Fruit fly (Drosophila melanogaster) whole organism, embryonic: ENCODE results near the gene CG11267.

Experiments used
- Blimp-1 ChIP-seq: fragments of 200-800 bp; sonication (Bioruptor generic); optimal IDR thresholded peaks from 3 replicates; lab custom pipeline; 2018; ENCODE audit warnings: missing biosample characterization, missing genetic modification characterization, mild to moderate bottlenecking, moderate library complexity, missing genetic modification reagents
- Bteb2 ChIP-seq: fragments of 200-800 bp; sonication (Bioruptor generic); optimal IDR thresholded peaks from 2 replicates; lab custom pipeline; 2016; ENCODE audit warnings: missing biosample characterization, missing genetic modification characterization
- CG10147 ChIP-seq: fragments of 200-800 bp; sonication (Bioruptor generic); optimal IDR thresholded peaks from 2 replicates; lab custom pipeline; 2019; ENCODE audit warnings: missing biosample characterization, mild to moderate bottlenecking, missing genetic modification characterization, moderate library complexity
- CG10654 ChIP-seq: fragments of 200-800 bp; sonication (Bioruptor generic); optimal IDR thresholded peaks from 2 replicates; lab custom pipeline; 2016; ENCODE audit warnings: missing biosample characterization, missing genetic modification characterization
- CG11560 ChIP-seq: fragments of 200-800 bp; sonication (Bioruptor generic); IDR thresholded peaks from 3 replicates; pipeline ENCODE4 v1.3.6; 2022; ENCODE audit warnings: missing biosample characterization, missing genetic modification characterization
- CG14710 ChIP-seq: fragments of 200-800 bp; sonication (Bioruptor generic); optimal IDR thresholded peaks from 3 replicates; lab custom pipeline; 2019; ENCODE audit warnings: missing biosample characterization, mild to moderate bottlenecking, missing genetic modification characterization, moderate library complexity
- CG14860 ChIP-seq: fragments of 200-800 bp; sonication (Bioruptor generic); IDR thresholded peaks from 3 replicates; pipeline ENCODE4 v1.3.6; 2022; ENCODE audit warnings: missing biosample characterization, missing genetic modification characterization; ENCODE audit not compliant: partially characterized antibody
- CG15073 ChIP-seq: fragments of 200-800 bp; sonication (Bioruptor generic); optimal IDR thresholded peaks from 2 replicates; lab custom pipeline; 2016; ENCODE audit warnings: missing biosample characterization, missing genetic modification characterization
- CG1529 ChIP-seq: fragments of 200-800 bp; sonication (Bioruptor generic); optimal IDR thresholded peaks from 3 replicates; lab custom pipeline; 2018; ENCODE audit warnings: missing biosample characterization, missing genetic modification characterization
- CG16779 ChIP-seq: fragments of 200-800 bp; sonication (Bioruptor generic); IDR thresholded peaks from 2 replicates; pipeline ENCODE4 v1.3.6; 2022; ENCODE audit warnings: missing biosample characterization, missing genetic modification characterization
- CG16863 ChIP-seq: fragments of 200-800 bp; sonication (Bioruptor generic); optimal IDR thresholded peaks from 3 replicates; lab custom pipeline; 2016; ENCODE audit warnings: missing biosample characterization, missing genetic modification characterization
- CG17328 ChIP-seq: fragments of 200-800 bp; sonication (Bioruptor generic); IDR thresholded peaks from 2 replicates; pipeline ENCODE4 v1.3.6; 2022; ENCODE audit warnings: missing biosample characterization, missing genetic modification characterization
- CG2202 ChIP-seq: fragments of 200-800 bp; sonication (Bioruptor generic); optimal IDR thresholded peaks from 2 replicates; lab custom pipeline; 2018; ENCODE audit warnings: missing biosample characterization, mild to moderate bottlenecking, missing genetic modification characterization
- CG32772 ChIP-seq: fragments of 200-800 bp; sonication (Bioruptor generic); IDR thresholded peaks from 2 replicates; pipeline ENCODE4 v1.3.6; 2022; ENCODE audit warnings: missing biosample characterization, missing genetic modification characterization
- CG4282 ChIP-seq: fragments of 200-800 bp; sonication (Bioruptor generic); optimal IDR thresholded peaks from 2 replicates; lab custom pipeline; 2016; ENCODE audit warnings: missing biosample characterization, missing genetic modification characterization
- CG4404 ChIP-seq: fragments of 200-800 bp; sonication (Bioruptor generic); IDR thresholded peaks from 2 replicates; pipeline ENCODE4 v1.3.6; 2022; ENCODE audit warnings: missing biosample characterization, missing genetic modification characterization
- CG6689 ChIP-seq: fragments of 200-800 bp; sonication (Bioruptor generic); IDR thresholded peaks from 2 replicates; pipeline ENCODE4 v1.3.6; 2022; ENCODE audit warnings: missing biosample characterization, missing genetic modification characterization
- CG8359 ChIP-seq: fragments of 200-800 bp; sonication (Bioruptor generic); optimal IDR thresholded peaks from 2 replicates; lab custom pipeline; 2017; ENCODE audit warnings: missing biosample characterization, mild to moderate bottlenecking, missing genetic modification characterization, borderline replicate concordance
- CrebB ChIP-seq: fragments of 200-800 bp; sonication (Bioruptor generic); optimal IDR thresholded peaks from 3 replicates; lab custom pipeline; 2018; ENCODE audit warnings: missing biosample characterization, mild to moderate bottlenecking, missing genetic modification characterization
- HLH3B ChIP-seq: fragments of 200-800 bp; sonication (Bioruptor generic); IDR thresholded peaks from 2 replicates; pipeline ENCODE4 v1.3.6; 2022; ENCODE audit warnings: missing biosample characterization, missing genetic modification characterization
- Hand ChIP-seq: fragments of 200-800 bp; sonication (Bioruptor generic); optimal IDR thresholded peaks from 2 replicates; lab custom pipeline; 2017; ENCODE audit warnings: mild to moderate bottlenecking, missing biosample characterization, missing genetic modification reagents, missing genetic modification characterization
- Hr78 ChIP-seq, 2 experiments: fragments of 200-800 bp in 1 of 2; fragments of >200 bp in 1 of 2; sonication (Bioruptor generic) in 1 of 2; optimal IDR thresholded peaks; 2 replicates each; lab custom pipeline; 2017 to 2019; ENCODE audit warnings: missing biosample characterization in 2 of 2, missing genetic modification characterization in 2 of 2, mild to moderate bottlenecking in 1 of 2, moderate library complexity in 1 of 2
- Lhr ChIP-seq: fragments of 200-800 bp; sonication (Bioruptor generic); optimal IDR thresholded peaks from 3 replicates; lab custom pipeline; 2017; ENCODE audit warnings: mild to moderate bottlenecking, missing biosample characterization, missing genetic modification reagents, missing genetic modification characterization
- Lpt ChIP-seq: fragments of >200 bp; optimal IDR thresholded peaks from 2 replicates; lab custom pipeline; 2018; ENCODE audit warnings: missing biosample characterization, missing genetic modification characterization
- MESR4 ChIP-seq: fragments of 200-800 bp; sonication (Bioruptor generic); optimal IDR thresholded peaks from 2 replicates; lab custom pipeline; 2018; ENCODE audit warnings: missing biosample characterization, mild to moderate bottlenecking, missing genetic modification characterization, moderate library complexity
- Mes4 ChIP-seq: fragments of 200-800 bp; sonication (Bioruptor generic); optimal IDR thresholded peaks from 2 replicates; lab custom pipeline; 2016; ENCODE audit warnings: missing biosample characterization, missing genetic modification characterization
- Mrtf ChIP-seq: fragments of 200-800 bp; sonication (Bioruptor generic); IDR thresholded peaks from 3 replicates; pipeline ENCODE4 v1.3.6; 2022; ENCODE audit warnings: missing biosample characterization, missing genetic modification characterization
- NC2α ChIP-seq: fragments of 200-800 bp; sonication (Bioruptor generic); optimal IDR thresholded peaks from 2 replicates; lab custom pipeline; 2016; ENCODE audit warnings: missing biosample characterization, missing genetic modification characterization
- Neu2 ChIP-seq: fragments of 200-800 bp; sonication (Bioruptor generic); optimal IDR thresholded peaks from 3 replicates; lab custom pipeline; 2016; ENCODE audit warnings: missing biosample characterization, missing genetic modification characterization, borderline replicate concordance
- Sin3A ChIP-seq: fragments of >200 bp; optimal IDR thresholded peaks from 2 replicates; lab custom pipeline; 2018
- Vsx1 ChIP-seq: fragments of 200-800 bp; sonication (Bioruptor generic); optimal IDR thresholded peaks from 2 replicates; lab custom pipeline; 2017; ENCODE audit warnings: missing biosample characterization, mild to moderate bottlenecking, missing genetic modification characterization, missing genetic modification reagents
- abd-A ChIP-seq: fragments of 200-800 bp; sonication (Bioruptor generic); optimal IDR thresholded peaks from 3 replicates; lab custom pipeline; 2019; ENCODE audit warnings: missing biosample characterization, mild to moderate bottlenecking, missing genetic modification characterization, moderate library complexity
- bowl ChIP-seq: fragments of 200-800 bp; sonication (Bioruptor generic); IDR thresholded peaks from 2 replicates; pipeline ENCODE4 v1.3.6; 2022; ENCODE audit warnings: missing biosample characterization, missing genetic modification characterization
- chif ChIP-seq, 2 experiments: fragments of 200-800 bp; sonication (Bioruptor generic); optimal IDR thresholded peaks; 3 replicates each; lab custom pipeline; 2016; ENCODE audit warnings: missing biosample characterization in 2 of 2, missing genetic modification characterization in 2 of 2
- danr ChIP-seq: fragments of 200-800 bp; sonication (Bioruptor generic); IDR thresholded peaks from 2 replicates; pipeline ENCODE4 v1.3.6; 2022; ENCODE audit warnings: missing biosample characterization, missing genetic modification characterization
- dmrt11E ChIP-seq: fragments of 200-800 bp; sonication (Bioruptor generic); optimal IDR thresholded peaks from 3 replicates; lab custom pipeline; 2018; ENCODE audit warnings: missing biosample characterization, mild to moderate bottlenecking, missing genetic modification characterization, moderate library complexity
- fru ChIP-seq: fragments of >200 bp; optimal IDR thresholded peaks from 2 replicates; lab custom pipeline; 2017
- mirr ChIP-seq: fragments of 200-800 bp; sonication (Bioruptor generic); optimal IDR thresholded peaks from 3 replicates; lab custom pipeline; 2018; ENCODE audit warnings: missing biosample characterization, mild to moderate bottlenecking, missing genetic modification characterization
- nau ChIP-seq: fragments of 200-800 bp; sonication (Bioruptor generic); optimal IDR thresholded peaks from 3 replicates; lab custom pipeline; 2017; ENCODE audit warnings: missing biosample characterization, mild to moderate bottlenecking, missing genetic modification characterization, missing genetic modification reagents
- nom ChIP-seq: fragments of 200-800 bp; sonication (Bioruptor generic); optimal IDR thresholded peaks from 2 replicates; lab custom pipeline; 2017; ENCODE audit warnings: missing biosample characterization, missing genetic modification characterization, mild to moderate bottlenecking, moderate library complexity, missing genetic modification reagents
- odd ChIP-seq: fragments of 200-800 bp; sonication (Bioruptor generic); optimal IDR thresholded peaks from 2 replicates; lab custom pipeline; 2017; ENCODE audit warnings: missing biosample characterization, mild to moderate bottlenecking, missing genetic modification characterization
- onecut ChIP-seq: fragments of 200-800 bp; sonication (Bioruptor generic); IDR thresholded peaks from 2 replicates; pipeline ENCODE4 v1.3.6; 2022; ENCODE audit warnings: missing biosample characterization, missing genetic modification characterization
- otp ChIP-seq: fragments of 200-800 bp; sonication (Bioruptor generic); IDR thresholded peaks from 3 replicates; pipeline ENCODE4, ENCODE4 v1.3.6; 2022; ENCODE audit warnings: missing biosample characterization, missing genetic modification characterization
- pita ChIP-seq: fragments of 200-800 bp; sonication (Bioruptor generic); optimal IDR thresholded peaks from 2 replicates; lab custom pipeline; 2017; ENCODE audit warnings: missing biosample characterization, mild to moderate bottlenecking, missing genetic modification characterization
- ro ChIP-seq: fragments of 200-800 bp; sonication (Bioruptor generic); IDR thresholded peaks from 2 replicates; pipeline ENCODE4 v1.3.6; 2022; ENCODE audit warnings: missing biosample characterization, missing genetic modification characterization
- shn ChIP-seq: fragments of 200-800 bp; sonication (Bioruptor generic); optimal IDR thresholded peaks from 3 replicates; lab custom pipeline; 2016; ENCODE audit warnings: missing biosample characterization, missing genetic modification characterization
- sob ChIP-seq: fragments of 200-800 bp; sonication (Bioruptor generic); IDR thresholded peaks from 2 replicates; pipeline ENCODE4 v1.3.6; 2022; ENCODE audit warnings: missing biosample characterization, missing genetic modification characterization
- tgo ChIP-seq: fragments of 200-800 bp; sonication (Bioruptor generic); IDR thresholded peaks from 3 replicates; pipeline ENCODE4 v1.3.6; 2022; ENCODE audit warnings: missing biosample characterization, missing genetic modification characterization
- vvl ChIP-seq: fragments of 200-800 bp; sonication (Bioruptor generic); IDR thresholded peaks from 2 replicates; pipeline ENCODE4 v1.3.6; 2022; ENCODE audit warnings: missing biosample characterization, missing genetic modification characterization
- wdn ChIP-seq: fragments of 200-800 bp; sonication (Bioruptor generic); IDR thresholded peaks from 2 replicates; pipeline ENCODE4 v1.3.6; 2022; ENCODE audit warnings: missing biosample characterization, missing genetic modification characterization
- yki ChIP-seq: fragments of >200 bp; optimal IDR thresholded peaks from 3 replicates; lab custom pipeline; 2018

Gene CG11267

DNA sequence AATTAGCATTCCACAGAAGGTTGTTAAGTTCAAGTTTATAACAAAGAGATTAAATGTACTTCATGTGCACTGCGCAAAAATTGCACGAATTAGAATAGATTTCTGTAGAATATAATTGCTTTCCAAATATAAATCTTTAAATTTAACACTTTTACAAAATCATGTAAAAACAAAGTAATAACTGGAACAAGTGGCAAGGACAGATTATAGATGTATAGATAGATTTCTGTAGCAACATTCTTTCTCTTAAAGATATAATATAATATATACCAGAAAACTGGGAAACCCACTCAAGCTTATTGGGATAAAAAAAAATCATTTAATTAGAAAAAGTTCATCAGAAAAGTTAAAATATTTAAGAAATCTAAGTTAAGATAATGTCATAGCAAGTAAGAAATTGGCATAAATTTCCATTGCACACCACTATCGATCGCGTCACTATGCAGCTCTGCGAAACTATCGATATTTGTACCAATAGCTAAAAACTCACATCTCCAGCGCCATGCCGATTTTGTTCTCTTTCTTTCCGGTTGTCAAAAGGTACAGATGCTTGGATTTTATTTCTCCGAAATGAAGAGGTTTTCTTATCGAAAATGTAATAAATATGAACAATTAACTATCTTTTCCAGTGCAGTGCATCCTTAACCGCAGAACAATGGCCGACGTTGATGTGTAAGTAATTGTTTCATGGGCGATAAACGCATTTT is 7.2 kb downstream of the CG11267 start, which contains the start of gene RpS12 (continued):
- TF ChIP-seq Neu2 (GFP tag; lab: Kevin White, UChicago) (peak; percentile 21), nau (GFP tag; lab: Kevin White, UChicago) (peak; percentile 81), Bteb2 (GFP tag; lab: Kevin White, UChicago) (peak; percentile 60), Mes4 (GFP tag; lab: Kevin White, UChicago) (peak; percentile 86), CG17328 (peak; percentile 83), CrebB (tag; lab: Kevin White, UChicago) (peak; percentile 83), wdn (peak; percentile 57), pita (GFP tag; lab: Kevin White, UChicago) (no peak), Lpt (GFP tag; lab: Kevin White, UChicago) (no peak), Hr78 (GFP tag; optimal IDR thresholded peaks at IDR 0.05; lab: Kevin White, UChicago) (no peak), odd (GFP tag; lab: Kevin White, UChicago) (peak; percentile 79), CG15073 (no peak), CG14710 (tag; lab: Kevin White, UChicago) (peak; percentile 73), abd-A (peak; percentile 28), CG6689 (GFP tag; lab: Robert Waterston, UW) (peak; percentile 36; the same call in 1 of the 2 replicates), vvl (GFP tag; lab: Robert Waterston, UW) (peak; percentile 78), sob (GFP tag; lab: Robert Waterston, UW) (peak; percentile 88), Sin3A (lab: Kevin White, UChicago) (no peak), CG10147 (GFP tag; lab: Kevin White, UChicago) (peak; percentile 28), CG8359 (GFP tag; lab: Kevin White, UChicago) (peak; percentile 55), CG1529 (GFP tag; lab: Kevin White, UChicago) (peak; percentile 2), CG16779 (GFP tag; lab: Robert Waterston, UW) (peak; percentile 69), danr (GFP tag; lab: Robert Waterston, UW) (no peak), CG4282 (GFP tag; lab: Kevin White, UChicago) (peak; percentile 62), tgo (peak; percentile 55), HLH3B (GFP tag; lab: Robert Waterston, UW) (peak; percentile 60), onecut (GFP tag; lab: Robert Waterston, UW) (peak; percentile 83), mirr (GFP tag; lab: Kevin White, UChicago) (peak; percentile 86), CG4404 (GFP tag; lab: Robert Waterston, UW) (peak; percentile 28), CG14860 (GFP tag; lab: Robert Waterston, UW) (peak; percentile 49), shn (GFP tag; lab: Kevin White, UChicago) (peak; percentile 83), CG11560 (tag; lab: Robert Waterston, UW) (no peak), ro (GFP tag; lab: Robert Waterston, UW) (no peak), CG2202 (peak; percentile 67), Mrtf (GFP tag; lab: Robert Waterston, UW) (peak; percentile 77; the same call in 2 of the 3 replicates), nom (GFP tag; lab: Kevin White, UChicago) (peak; percentile 78), yki (lab: Kevin White, UChicago) (no peak), Hand (GFP tag; lab: Kevin White, UChicago) (peak; percentile 60), CG16863 (GFP tag; lab: Kevin White, UChicago) (peak; percentile 35), fru (lab: Kevin White, UChicago) (no peak), otp (peak; percentile 82), chif (GFP tag; optimal IDR thresholded peaks at IDR 0.05; lab: Kevin White, UChicago) (peak; percentile 50 to 75), MESR4 (GFP tag; lab: Kevin White, UChicago) (peak; percentile 99), Vsx1 (peak; percentile 71), NC2α (GFP tag; lab: Kevin White, UChicago) (peak; percentile 67), dmrt11E (tag; lab: Kevin White, UChicago) (peak; percentile 65), Lhr (GFP tag; lab: Kevin White, UChicago) (peak; percentile 54), Blimp-1 (GFP tag; lab: Kevin White, UChicago) (no peak), CG32772 (GFP tag; lab: Robert Waterston, UW) (peak; percentile 62), bowl (GFP tag; lab: Robert Waterston, UW) (peak; percentile 54; the same call in 1 of the 2 replicates), CG10654 (GFP tag; lab: Kevin White, UChicago) (peak; percentile 80)
